In genomic region chrX:13159005-13159404, ce11 we compare ENCODE assay signal across 7 worm cellular contexts.
TF ChIP-seq lines count a peak whose summit lies in the region.

No protein-coding gene starts in this region.

TF ChIP-seq in whole organism, L1 larva, 84 proteins besides CTCF, POLR2A, EP300 and RAD21 (continues in another document):
- no peak for TF ChIP-seq lsy-2 (tag; optimal IDR thresholded peaks at IDR 0.05; lab: Kevin White, UChicago)
- no peak for TF ChIP-seq pqm-1 (tag; optimal IDR thresholded peaks at IDR 0.05; lab: Kevin White, UChicago)
- TF ChIP-seq elt-3 (tag; optimal IDR thresholded peaks at IDR 0.05; lab: Kevin White, UChicago) = peak in 1 of 6 experiments; percentile 1
- no peak for TF ChIP-seq tlp-1 (tag; optimal IDR thresholded peaks at IDR 0.05; lab: Kevin White, UChicago)
- TF ChIP-seq mef-2 (tag; optimal IDR thresholded peaks at IDR 0.05; lab: Kevin White, UChicago) = no peak
- no peak for TF ChIP-seq pax-3 (tag; optimal IDR thresholded peaks at IDR 0.05; lab: Kevin White, UChicago)
- TF ChIP-seq ama-1 (optimal IDR thresholded peaks at IDR 0.05; lab: Kevin White, UChicago) = no peak
- peak; percentile 44 for TF ChIP-seq nhr-20 (tag; optimal IDR thresholded peaks at IDR 0.05; lab: Kevin White, UChicago)
- TF ChIP-seq aha-1 (tag; optimal IDR thresholded peaks at IDR 0.05; lab: Kevin White, UChicago) = no peak
- TF ChIP-seq lin-14 (GFP tag; optimal IDR thresholded peaks at IDR 0.05; lab: Kevin White, UChicago) = peak; percentile 55
- peak; percentile 94 for TF ChIP-seq elt-2 (tag; optimal IDR thresholded peaks at IDR 0.05; lab: Kevin White, UChicago)
- peak; percentile 19 for TF ChIP-seq nhr-71 (tag; optimal IDR thresholded peaks at IDR 0.05; lab: Kevin White, UChicago)
- TF ChIP-seq nhr-76 (tag; optimal IDR thresholded peaks at IDR 0.05; lab: Kevin White, UChicago) = no peak
- no peak for TF ChIP-seq ceh-63 (GFP tag; optimal IDR thresholded peaks at IDR 0.05; lab: Kevin White, UChicago)

TF ChIP-seq in whole organism, L2 larva, 48 proteins besides CTCF, POLR2A, EP300 and RAD21 (continues in another document):
- peak; percentile 62 for TF ChIP-seq F13H6.1 (tag; optimal IDR thresholded peaks at IDR 0.05; lab: Kevin White, UChicago)
- peak; percentile 64 for TF ChIP-seq sma-9 (GFP tag; optimal IDR thresholded peaks at IDR 0.05; lab: Kevin White, UChicago)
- no peak for TF ChIP-seq sma-9 (tag; optimal IDR thresholded peaks at IDR 0.05; lab: Kevin White, UChicago)
- TF ChIP-seq zag-1 (tag; optimal IDR thresholded peaks at IDR 0.05; lab: Kevin White, UChicago) = no peak
- TF ChIP-seq unc-62 (GFP tag; optimal IDR thresholded peaks at IDR 0.05; lab: Kevin White, UChicago) = no peak
- TF ChIP-seq mab-5 (tag; optimal IDR thresholded peaks at IDR 0.05; lab: Kevin White, UChicago) = no peak
- peak; percentile 52 for TF ChIP-seq crh-2 (tag; optimal IDR thresholded peaks at IDR 0.05; lab: Kevin White, UChicago)
- TF ChIP-seq gmeb-1 (tag; optimal IDR thresholded peaks at IDR 0.05; lab: Kevin White, UChicago) = peak; percentile 22
- TF ChIP-seq aly-2 (tag; optimal IDR thresholded peaks at IDR 0.05; lab: Kevin White, UChicago) = no peak
- TF ChIP-seq sma-3 (GFP tag; optimal IDR thresholded peaks at IDR 0.05; lab: Kevin White, UChicago) = peak; percentile 23
- no peak for TF ChIP-seq peb-1 (tag; optimal IDR thresholded peaks at IDR 0.05; lab: Kevin White, UChicago)
- no peak for TF ChIP-seq lsy-2 (tag; optimal IDR thresholded peaks at IDR 0.05; lab: Kevin White, UChicago)
- TF ChIP-seq fos-1 (tag; optimal IDR thresholded peaks at IDR 0.05; lab: Kevin White, UChicago) = peak; percentile 93
- no peak for TF ChIP-seq ceh-16 (tag; optimal IDR thresholded peaks at IDR 0.05; lab: Kevin White, UChicago)

TF ChIP-seq in whole organism, L3 larva, 47 proteins besides CTCF, POLR2A, EP300 and RAD21 (continues in another document):
- TF ChIP-seq egl-5 (tag; optimal IDR thresholded peaks at IDR 0.05; lab: Kevin White, UChicago) (no peak), skn-1 (tag; optimal IDR thresholded peaks at IDR 0.05; lab: Kevin White, UChicago) (no peak), R02D3.7 (tag; optimal IDR thresholded peaks at IDR 0.05; lab: Kevin White, UChicago) (no peak), nhr-28 (tag; optimal IDR thresholded peaks at IDR 0.05; lab: Kevin White, UChicago) (no peak), nhr-76 (tag; optimal IDR thresholded peaks at IDR 0.05; lab: Kevin White, UChicago) (no peak), nhr-67 (tag; optimal IDR thresholded peaks at IDR 0.05; lab: Kevin White, UChicago) (no peak), elt-3 (tag; optimal IDR thresholded peaks at IDR 0.05; lab: Kevin White, UChicago) (no peak), ztf-4 (tag; optimal IDR thresholded peaks at IDR 0.05; lab: Kevin White, UChicago) (no peak), elt-1 (tag; optimal IDR thresholded peaks at IDR 0.05; lab: Kevin White, UChicago) (no peak), sea-2 (GFP tag; optimal IDR thresholded peaks at IDR 0.05; lab: Kevin White, UChicago) (no peak), ZK546.5 (tag; optimal IDR thresholded peaks at IDR 0.05; lab: Kevin White, UChicago) (no peak), jun-1 (tag; optimal IDR thresholded peaks at IDR 0.05; lab: Kevin White, UChicago) (peak; percentile 49), nhr-23 (tag; optimal IDR thresholded peaks at IDR 0.05; lab: Kevin White, UChicago) (no peak), tbx-2 (tag; optimal IDR thresholded peaks at IDR 0.05; lab: Kevin White, UChicago) (no peak), nhr-77 (tag; optimal IDR thresholded peaks at IDR 0.05; lab: Kevin White, UChicago) (no peak)

TF ChIP-seq in whole organism, L4 larva, 104 proteins besides CTCF, POLR2A, EP300 and RAD21 (continues in another document):
- TF ChIP-seq nhr-11 (tag; optimal IDR thresholded peaks at IDR 0.05; lab: Kevin White, UChicago) (no peak), nhr-10 (tag; optimal IDR thresholded peaks at IDR 0.05; lab: Kevin White, UChicago) (no peak), dmd-9 (GFP tag; IDR thresholded peaks at IDR 0.05; lab: Robert Waterston, UW) (no peak), nhr-48 (tag; optimal IDR thresholded peaks at IDR 0.05; lab: Kevin White, UChicago) (peak; percentile 54), Y75B8A.6 (GFP tag; IDR thresholded peaks at IDR 0.05; lab: Robert Waterston, UW) (no peak), nhr-102 (tag; optimal IDR thresholded peaks at IDR 0.05; lab: Kevin White, UChicago) (peak; percentile 31), Y48G9A.11 (GFP tag; IDR thresholded peaks at IDR 0.05; lab: Robert Waterston, UW) (no peak), lsy-2 (tag; optimal IDR thresholded peaks at IDR 0.05; lab: Kevin White, UChicago) (peak in 1 of 2 experiments; percentile 48), tra-1 (GFP tag; IDR thresholded peaks at IDR 0.05; lab: Robert Waterston, UW) (peak; percentile 82), lim-7 (GFP tag; IDR thresholded peaks at IDR 0.05; lab: Robert Waterston, UW) (no peak), madf-5 (GFP tag; IDR thresholded peaks at IDR 0.05; lab: Robert Waterston, UW) (no peak), lin-1 (GFP tag; IDR thresholded peaks at IDR 0.05; lab: Robert Waterston, UW) (peak; percentile 78; the same call in 1 of the 2 replicates), unc-62 (GFP tag; optimal IDR thresholded peaks at IDR 0.05 in 1 of 2; lab: Kevin White, UChicago) (peak in 1 of 2 experiments; percentile 83), unc-62 (tag; optimal IDR thresholded peaks at IDR 0.05; lab: Kevin White, UChicago) (no peak)

TF ChIP-seq in whole organism, early embryonic, 17 proteins besides CTCF, POLR2A, EP300 and RAD21:
- TF ChIP-seq tbx-11 (GFP tag; IDR thresholded peaks at IDR 0.05; lab: Robert Waterston, UW) (0 out of 2 replicates have a peak, but pooled peaks have one; percentile 29), hmg-4 (GFP tag; optimal IDR thresholded peaks at IDR 0.05; lab: Kevin White, UChicago) (peak; percentile 30), tbx-37 (GFP tag; conservative IDR thresholded peaks at IDR 0.05; lab: Robert Waterston, UW) (no peak), hmbx-1 (tag; optimal IDR thresholded peaks at IDR 0.05; lab: Kevin White, UChicago) (no peak), tra-4 (tag; optimal IDR thresholded peaks at IDR 0.05; lab: Kevin White, UChicago) (no peak)
TF ChIP-seq in whole organism, early embryonic: peak in this region for 2.

TF ChIP-seq in whole organism, late embryonic, 69 proteins besides CTCF, POLR2A, EP300 and RAD21:
- no peak for TF ChIP-seq nhr-232 (tag; optimal IDR thresholded peaks at IDR 0.05; lab: Kevin White, UChicago)
- peak; percentile 85 for TF ChIP-seq elt-2 (tag; optimal IDR thresholded peaks at IDR 0.05; lab: Kevin White, UChicago)
- no peak for TF ChIP-seq pros-1 (tag; optimal IDR thresholded peaks at IDR 0.05; lab: Kevin White, UChicago)
- TF ChIP-seq ceh-34 (tag; optimal IDR thresholded peaks at IDR 0.05; lab: Kevin White, UChicago) = peak; percentile 10
- no peak for TF ChIP-seq mec-3 (tag; optimal IDR thresholded peaks at IDR 0.05; lab: Kevin White, UChicago; ENCODE audit: borderline replicate concordance)
- no peak for TF ChIP-seq ttx-3 (tag; optimal IDR thresholded peaks at IDR 0.05; lab: Kevin White, UChicago)
- no peak for TF ChIP-seq npax-4 (tag; optimal IDR thresholded peaks at IDR 0.05; lab: Kevin White, UChicago)
- TF ChIP-seq madf-2 (tag; optimal IDR thresholded peaks at IDR 0.05; lab: Kevin White, UChicago) = no peak
- TF ChIP-seq fkh-10 (GFP tag; optimal IDR thresholded peaks at IDR 0.05; lab: Kevin White, UChicago) = no peak
- no peak for TF ChIP-seq dve-1 (tag; optimal IDR thresholded peaks at IDR 0.05; lab: Kevin White, UChicago)
- TF ChIP-seq ceh-31 (tag; optimal IDR thresholded peaks at IDR 0.05; lab: Kevin White, UChicago) = no peak
- TF ChIP-seq hlh-13 (GFP tag; optimal IDR thresholded peaks at IDR 0.05; lab: Kevin White, UChicago) = no peak
- no peak for TF ChIP-seq sox-4 (tag; optimal IDR thresholded peaks at IDR 0.05; lab: Kevin White, UChicago)
- no peak for TF ChIP-seq pha-2 (tag; optimal IDR thresholded peaks at IDR 0.05; lab: Kevin White, UChicago)
- no peak for TF ChIP-seq unc-3 (GFP tag; conservative IDR thresholded peaks at IDR 0.05; lab: Robert Waterston, UW)
- no peak for TF ChIP-seq unc-3 (tag; optimal IDR thresholded peaks at IDR 0.05; lab: Kevin White, UChicago)
- no peak for TF ChIP-seq sdc-2 (tag; optimal IDR thresholded peaks at IDR 0.05; lab: Kevin White, UChicago)
- TF ChIP-seq K02D7.2 (tag; optimal IDR thresholded peaks at IDR 0.05; lab: Kevin White, UChicago) = no peak
- TF ChIP-seq tbx-2 (tag; optimal IDR thresholded peaks at IDR 0.05; lab: Kevin White, UChicago) = peak; percentile 7

TF ChIP-seq in whole organism, young adult, 124 proteins besides CTCF, POLR2A, EP300 and RAD21 (continues in another document):
- TF ChIP-seq F57A8.1 (GFP tag; optimal IDR thresholded peaks at IDR 0.05; lab: Kevin White, UChicago) = no peak
- peak; percentile 52 for TF ChIP-seq tbp1 (GFP tag; optimal IDR thresholded peaks at IDR 0.05; lab: Kevin White, UChicago)
- no peak for TF ChIP-seq snpc-1.3 (tag; optimal IDR thresholded peaks at IDR 0.05; lab: Kevin White, UChicago; ENCODE audit: insufficient read depth)
- no peak for TF ChIP-seq unc-62 (GFP tag; optimal IDR thresholded peaks at IDR 0.05; lab: Kevin White, UChicago)
- TF ChIP-seq lsy-27 (tag; optimal IDR thresholded peaks at IDR 0.05; lab: Kevin White, UChicago; ENCODE audit: borderline replicate concordance, insufficient read depth) = no peak
- no peak for TF ChIP-seq snpc-3.4 (tag; optimal IDR thresholded peaks at IDR 0.05; lab: Kevin White, UChicago)
- TF ChIP-seq hsf-1 (GFP tag; IDR thresholded peaks at IDR 0.05; lab: Robert Waterston, UW) = no peak
- TF ChIP-seq lin-40 (tag; optimal IDR thresholded peaks at IDR 0.05; lab: Kevin White, UChicago) = no peak
- no peak for TF ChIP-seq xnd-1 (tag; optimal IDR thresholded peaks at IDR 0.05; lab: Kevin White, UChicago)
- TF ChIP-seq B0261.1 (tag; optimal IDR thresholded peaks at IDR 0.05; lab: Kevin White, UChicago) = no peak
- no peak for TF ChIP-seq ztf-18 (tag; optimal IDR thresholded peaks at IDR 0.05; lab: Kevin White, UChicago)
- TF ChIP-seq sptf-2 (GFP tag; optimal IDR thresholded peaks at IDR 0.05; lab: Kevin White, UChicago) = no peak
- no peak for TF ChIP-seq him-1 (tag; optimal IDR thresholded peaks at IDR 0.05; lab: Kevin White, UChicago)
- no peak for TF ChIP-seq F33H1.4 (GFP tag; IDR thresholded peaks at IDR 0.05; lab: Robert Waterston, UW)
- TF ChIP-seq ama-1 (optimal IDR thresholded peaks at IDR 0.05; lab: Kevin White, UChicago) = no peak
- TF ChIP-seq ama-1 (GFP tag; optimal IDR thresholded peaks at IDR 0.05; lab: Kevin White, UChicago) = no peak
- no peak for TF ChIP-seq ztf-3 (GFP tag; optimal IDR thresholded peaks at IDR 0.05; lab: Kevin White, UChicago)
- no peak for TF ChIP-seq cebp-2 (GFP tag; IDR thresholded peaks at IDR 0.05; lab: Robert Waterston, UW)
- no peak for TF ChIP-seq F49E8.2 (tag; optimal IDR thresholded peaks at IDR 0.05; lab: Kevin White, UChicago; ENCODE audit: insufficient read depth)
- no peak for TF ChIP-seq lin-54 (GFP tag; optimal IDR thresholded peaks at IDR 0.05; lab: Kevin White, UChicago)
- TF ChIP-seq cebp-1 (GFP tag; IDR thresholded peaks at IDR 0.05; lab: Robert Waterston, UW) = peak; percentile 49; the same call in 1 of the 2 replicates
- TF ChIP-seq cebp-1 (tag; optimal IDR thresholded peaks at IDR 0.05; lab: Kevin White, UChicago) = no peak
- TF ChIP-seq F39B2.1 (GFP tag; IDR thresholded peaks at IDR 0.05; lab: Robert Waterston, UW) = no peak
- no peak for TF ChIP-seq Y95B8A.8 (GFP tag; IDR thresholded peaks at IDR 0.05; lab: Robert Waterston, UW)
